Fruit fly (Drosophila melanogaster) whole organism, adult: ENCODE results near the gene CG44005.

Experiments used
- CG11617 ChIP-seq: fragments of 200-800 bp; sonication (Bioruptor generic); optimal IDR thresholded peaks from 2 replicates; lab custom pipeline; 2017; ENCODE audit warnings: mild to moderate bottlenecking, missing biosample characterization, missing genetic modification reagents, missing genetic modification characterization
- CG12768 ChIP-seq: fragments of 200-800 bp; sonication (Bioruptor generic); optimal IDR thresholded peaks from 2 replicates; lab custom pipeline; 2017; ENCODE audit warnings: missing biosample characterization, missing genetic modification characterization, mild to moderate bottlenecking, moderate library complexity, missing genetic modification reagents
- CG14711 ChIP-seq: fragments of 200-800 bp; sonication (Bioruptor generic); optimal IDR thresholded peaks from 2 replicates; lab custom pipeline; 2018; ENCODE audit warnings: missing biosample characterization, mild to moderate bottlenecking, missing genetic modification characterization, moderate library complexity
- CG1620 ChIP-seq: fragments of 200-800 bp; sonication (Bioruptor generic); optimal IDR thresholded peaks from 2 replicates; lab custom pipeline; 2016; ENCODE audit warnings: missing biosample characterization, missing genetic modification characterization
- CG33017 ChIP-seq: fragments of 200-800 bp; sonication (Bioruptor generic); optimal IDR thresholded peaks from 2 replicates; lab custom pipeline; 2018; ENCODE audit warnings: missing biosample characterization, mild to moderate bottlenecking, missing genetic modification characterization, moderate library complexity
- CG5204 ChIP-seq: fragments of 200-800 bp; sonication (Bioruptor generic); optimal IDR thresholded peaks from 2 replicates; lab custom pipeline; 2016; ENCODE audit warnings: missing biosample characterization, missing genetic modification characterization
- CG7045 ChIP-seq: fragments of 200-800 bp; sonication (Bioruptor generic); optimal IDR thresholded peaks from 2 replicates; lab custom pipeline; 2017; ENCODE audit warnings: missing biosample characterization, mild to moderate bottlenecking, missing genetic modification characterization
- CG7101 ChIP-seq: fragments of 200-800 bp; sonication (Bioruptor generic); optimal IDR thresholded peaks from 2 replicates; lab custom pipeline; 2018; ENCODE audit warnings: missing biosample characterization, mild to moderate bottlenecking, missing genetic modification characterization, moderate library complexity
- Clk ChIP-seq: fragments of 200-800 bp; sonication (Bioruptor generic); optimal IDR thresholded peaks from 2 replicates; lab custom pipeline; 2017; ENCODE audit warnings: missing biosample characterization, missing genetic modification characterization
- Crg-1 ChIP-seq: fragments of 200-800 bp; sonication (Bioruptor generic); optimal IDR thresholded peaks from 2 replicates; lab custom pipeline; 2016; ENCODE audit warnings: missing biosample characterization, missing genetic modification characterization
- Hr96 ChIP-seq: fragments of 200-800 bp; sonication (Bioruptor generic); optimal IDR thresholded peaks from 2 replicates; lab custom pipeline; 2016; ENCODE audit warnings: missing biosample characterization, missing genetic modification characterization
- Mnt ChIP-seq: fragments of 200-800 bp; sonication (Bioruptor generic); optimal IDR thresholded peaks from 2 replicates; lab custom pipeline; 2016; ENCODE audit warnings: missing biosample characterization, mild to moderate bottlenecking, missing genetic modification characterization
- bab1 ChIP-seq: fragments of 200-800 bp; sonication (Bioruptor generic); optimal IDR thresholded peaks from 3 replicates; lab custom pipeline; 2019; ENCODE audit warnings: missing biosample characterization, mild to moderate bottlenecking, missing genetic modification characterization, moderate library complexity
- cic ChIP-seq: fragments of 200-800 bp; sonication (Bioruptor generic); optimal IDR thresholded peaks from 2 replicates; lab custom pipeline; 2017; ENCODE audit warnings: missing biosample characterization, mild to moderate bottlenecking, missing genetic modification characterization, moderate library complexity
- cnc ChIP-seq, 2 experiments: fragments of >200 bp; optimal IDR thresholded peaks; 2 replicates each; lab custom pipeline; 2017
- kay ChIP-seq: fragments of 200-800 bp; sonication (Bioruptor generic); peaks from one replicate; lab custom pipeline; 2016; ENCODE audit warnings: missing biosample characterization, missing genetic modification characterization, borderline replicate concordance
- ovo ChIP-seq: fragments of 200-800 bp; sonication (Bioruptor generic); optimal IDR thresholded peaks from 2 replicates; lab custom pipeline; 2016; ENCODE audit warnings: missing biosample characterization, missing genetic modification characterization
- pad ChIP-seq: fragments of 200-800 bp; sonication (Bioruptor generic); optimal IDR thresholded peaks from 3 replicates; lab custom pipeline; 2017; ENCODE audit warnings: missing biosample characterization, missing genetic modification characterization, mild to moderate bottlenecking, moderate library complexity, missing genetic modification reagents
- tj ChIP-seq: fragments of 200-800 bp; sonication (Bioruptor generic); optimal IDR thresholded peaks from 3 replicates; lab custom pipeline; 2017; ENCODE audit warnings: missing biosample characterization, mild to moderate bottlenecking, missing genetic modification characterization, moderate library complexity
- toe ChIP-seq: fragments of 200-800 bp; sonication (Bioruptor generic); optimal IDR thresholded peaks from 2 replicates; lab custom pipeline; 2016; ENCODE audit warnings: missing biosample characterization, missing genetic modification characterization

CG44005 gene

DNA sequence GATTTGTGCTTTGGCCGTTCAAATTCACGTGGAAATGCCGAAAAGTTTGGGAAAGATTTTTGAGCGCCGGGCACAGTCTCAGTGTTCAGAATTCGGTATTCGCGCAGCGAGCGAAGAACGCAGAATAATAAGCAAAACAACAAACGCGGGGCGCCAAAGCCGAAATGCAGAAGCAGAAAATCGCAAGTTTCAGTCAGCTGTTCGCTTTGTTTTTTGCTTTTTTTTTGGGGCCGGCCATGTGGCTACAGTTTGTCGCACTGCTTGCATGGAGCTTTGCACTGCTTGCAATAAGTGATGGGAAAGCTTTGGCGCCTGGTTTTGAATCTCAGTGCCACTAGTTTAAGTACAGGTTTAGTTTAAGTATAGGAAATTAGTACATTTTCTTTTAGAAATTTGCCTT, 46.0 kb downstream of the CG44005 start:
- peak; percentile 77 for TF ChIP-seq bab1
- TF ChIP-seq Hr96 (GFP tag; lab: Kevin White, UChicago) = no peak
- TF ChIP-seq CG5204 (GFP tag; lab: Kevin White, UChicago) = no peak
- TF ChIP-seq Mnt (GFP tag; lab: Kevin White, UChicago) = peak; percentile 83
- peak; percentile 42 for TF ChIP-seq CG11617 (GFP tag; lab: Kevin White, UChicago)
- TF ChIP-seq cic = peak; percentile 35
- no peak for TF ChIP-seq CG1620
- TF ChIP-seq tj (GFP tag; lab: Kevin White, UChicago) = peak; percentile 34

- TF ChIP-seq Hr96 (GFP tag; lab: Kevin White, UChicago) = no peak
- no peak for TF ChIP-seq CG7045 (GFP tag; lab: Kevin White, UChicago)
- TF ChIP-seq bab1 = no peak
- TF ChIP-seq tj (GFP tag; lab: Kevin White, UChicago) = no peak
- TF ChIP-seq toe = no peak
- no peak for TF ChIP-seq cnc (optimal IDR thresholded peaks at IDR 0.05; lab: Kevin White, UChicago)
- TF ChIP-seq Crg-1 (GFP tag; lab: Kevin White, UChicago) = no peak
- no peak for TF ChIP-seq CG33017 (tag; lab: Kevin White, UChicago)
- no peak for TF ChIP-seq CG1620
- no peak for TF ChIP-seq cic
These were observed 47.3 kb downstream of the CG44005 start for dm6 chr3L:18024589-18024988.

DNA sequence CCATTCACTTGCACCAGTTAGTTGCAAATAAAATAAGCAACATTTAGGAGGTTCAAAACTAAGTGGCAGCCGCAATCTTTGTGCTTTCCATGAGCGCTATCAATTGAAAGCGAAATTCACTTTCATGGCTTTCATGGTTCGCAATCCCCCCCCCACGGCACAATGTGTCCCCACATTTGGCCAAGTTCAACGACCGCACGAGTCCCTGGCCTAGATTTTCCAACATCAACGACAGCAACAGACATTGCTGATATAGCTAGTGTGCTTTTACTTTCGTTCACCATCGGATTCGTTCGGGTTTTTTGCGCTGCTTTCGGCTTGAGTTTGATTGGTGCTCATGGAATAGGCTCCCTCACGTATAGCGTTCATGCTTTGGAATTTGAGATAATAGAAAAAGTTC, 48.3 kb downstream of the CG44005 start:
- peak; percentile 19 for TF ChIP-seq pad (GFP tag; lab: Kevin White, UChicago)
- TF ChIP-seq cnc (optimal IDR thresholded peaks at IDR 0.05; lab: Kevin White, UChicago) = no peak

dm6 chr3L:18022479-18022950, 49.4 kb downstream of the CG44005 start:
- TF ChIP-seq CG11617 (GFP tag; lab: Kevin White, UChicago) (no peak), cic (peak; percentile 7), Mnt (GFP tag; lab: Kevin White, UChicago) (no peak), CG5204 (GFP tag; lab: Kevin White, UChicago) (no peak), CG33017 (tag; lab: Kevin White, UChicago) (no peak), kay (peak; percentile 70)

dm6 chr3L:18021886-18022285, 50.0 kb downstream of the CG44005 start:
- TF ChIP-seq Mnt (GFP tag; lab: Kevin White, UChicago) = no peak
- no peak for TF ChIP-seq CG7045 (GFP tag; lab: Kevin White, UChicago)
- no peak for TF ChIP-seq ovo (GFP tag; lab: Kevin White, UChicago)

- no peak for TF ChIP-seq ovo (GFP tag; lab: Kevin White, UChicago)
- TF ChIP-seq toe = no peak
- no peak for TF ChIP-seq CG5204 (GFP tag; lab: Kevin White, UChicago)
- no peak for TF ChIP-seq bab1
- no peak for TF ChIP-seq kay
- TF ChIP-seq CG11617 (GFP tag; lab: Kevin White, UChicago) = peak; percentile 4
- no peak for TF ChIP-seq tj (GFP tag; lab: Kevin White, UChicago)
- peak; percentile 53 for TF ChIP-seq CG7045 (GFP tag; lab: Kevin White, UChicago)
- peak; percentile 28 for TF ChIP-seq cic
- TF ChIP-seq CG33017 (tag; lab: Kevin White, UChicago) = peak; percentile 13
- TF ChIP-seq CG14711 = no peak
- TF ChIP-seq pad (GFP tag; lab: Kevin White, UChicago) = peak; percentile 65
- TF ChIP-seq CG12768 (GFP tag; lab: Kevin White, UChicago) = peak; percentile 0
- no peak for TF ChIP-seq Hr96 (GFP tag; lab: Kevin White, UChicago)
- TF ChIP-seq CG7101 (tag; lab: Kevin White, UChicago) = peak; percentile 45
- no peak for TF ChIP-seq Mnt (GFP tag; lab: Kevin White, UChicago)
- TF ChIP-seq CG1620 = no peak
- no peak for TF ChIP-seq cnc (optimal IDR thresholded peaks at IDR 0.05; lab: Kevin White, UChicago)
- no peak for TF ChIP-seq Clk (GFP tag; lab: Kevin White, UChicago)
- no peak for TF ChIP-seq Crg-1 (GFP tag; lab: Kevin White, UChicago)
These were observed 51.0 kb downstream of the CG44005 start for dm6 chr3L:18020944-18021343.
